Worm (Caenorhabditis elegans) whole organism, L2 larva: ENCODE data around the gene C01G12.5.

Experiments
- aly-2 ChIP-seq: fragments of 150-350 bp; optimal IDR thresholded peaks from 2 replicates; lab custom pipeline; 2014; ENCODE audit warnings: missing biosample characterization, missing genetic modification characterization
- ama-1 ChIP-seq: fragments of 150-350 bp; optimal IDR thresholded peaks from 2 replicates; lab custom pipeline; 2018; ENCODE audit warnings: inconsistent platforms
- nhr-12 ChIP-seq: fragments of 150-350 bp; optimal IDR thresholded peaks from 2 replicates; lab custom pipeline; 2014; ENCODE audit warnings: missing biosample characterization, missing genetic modification characterization
- nhr-237 ChIP-seq: fragments of 150-350 bp; optimal IDR thresholded peaks from 2 replicates; lab custom pipeline; 2014; ENCODE audit warnings: missing biosample characterization, missing genetic modification characterization

ce11 chrII:14616927-14617326, 29.6 kb upstream of the C01G12.5 start:
- TF ChIP-seq nhr-12 = no peak
- TF ChIP-seq nhr-237 (tag; lab: Kevin White, UChicago) = no peak
- TF ChIP-seq aly-2 (tag; lab: Kevin White, UChicago) = no peak
- TF ChIP-seq ama-1 = no peak
